Worm (Caenorhabditis elegans) whole organism, L4/young adult: ENCODE measurements around the gene srz-63.

Experiments
- W03F9.2 ChIP-seq: fragments of 150-350 bp; optimal IDR thresholded peaks from 2 replicates; lab custom pipeline; 2014; ENCODE audit warnings: missing biosample characterization, missing genetic modification characterization
- dao-5 ChIP-seq: sonication (generic microtip); optimal IDR thresholded peaks from 2 replicates; lab custom pipeline; 2016; ENCODE audit warnings: missing genotype, missing genetic modification characterization, moderate library complexity, missing compliant biosample characterization
- him-1 ChIP-seq: sonication (generic microtip); optimal IDR thresholded peaks from 2 replicates; lab custom pipeline; 2016; ENCODE audit warnings: missing genotype, missing genetic modification reagents, missing genetic modification characterization, missing compliant biosample characterization

srz-63 gene

DNA sequence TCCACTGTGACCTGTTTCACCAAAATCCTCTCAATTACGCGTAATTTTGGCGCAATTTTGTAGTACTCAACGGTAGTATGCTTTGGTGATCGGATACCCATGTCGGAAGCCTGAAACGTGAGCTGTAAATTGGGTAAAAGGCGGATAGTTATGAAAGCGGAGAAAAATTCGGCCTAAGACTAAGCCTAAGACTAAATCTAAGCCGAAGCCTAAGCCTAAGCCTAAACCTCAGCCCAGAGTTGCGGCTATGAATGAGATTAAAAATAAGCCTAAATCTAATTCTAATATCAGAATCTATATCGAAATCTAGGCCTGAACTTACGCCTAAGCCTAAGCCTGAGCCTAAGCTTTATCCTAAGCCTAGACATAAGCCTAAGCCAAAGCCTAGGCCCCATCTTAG lies 26.2 kb upstream of the srz-63 start, which contains the start of gene lin-42:
Gene lin-42, minus strand, starts transcription at position 101 of the 400 bp plus-strand sequence.
- TF ChIP-seq him-1 (no peak), dao-5 (tag; lab: Kevin White, UChicago) (no peak), W03F9.2 (tag; lab: Kevin White, UChicago) (no peak)

DNA sequence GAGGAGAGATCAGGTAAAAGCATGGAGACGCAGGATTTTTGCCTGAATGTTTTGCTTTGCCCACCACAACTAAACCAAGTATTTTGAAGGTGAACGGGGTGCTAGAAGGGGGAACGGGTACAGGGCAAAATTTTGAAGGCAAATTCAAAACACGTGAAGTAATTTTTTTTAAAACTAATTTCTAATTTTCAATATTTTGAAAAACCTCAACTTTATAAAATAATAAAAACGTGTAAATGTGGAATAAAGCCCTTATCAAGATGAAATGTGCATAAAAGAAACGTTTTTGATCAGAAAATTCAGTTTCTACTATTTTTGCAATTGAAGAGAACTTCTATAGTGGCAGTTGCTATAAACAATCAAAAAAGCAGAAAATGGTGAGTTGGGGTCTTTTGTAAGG lies 22.8 kb upstream of the srz-63 start, which contains the start of gene clec-119:
Gene clec-119, plus strand, starts transcription at position 301 of the 400 bp plus-strand sequence.
- TF ChIP-seq W03F9.2 (tag; lab: Kevin White, UChicago) (no peak), dao-5 (tag; lab: Kevin White, UChicago) (no peak), him-1 (no peak)

DNA sequence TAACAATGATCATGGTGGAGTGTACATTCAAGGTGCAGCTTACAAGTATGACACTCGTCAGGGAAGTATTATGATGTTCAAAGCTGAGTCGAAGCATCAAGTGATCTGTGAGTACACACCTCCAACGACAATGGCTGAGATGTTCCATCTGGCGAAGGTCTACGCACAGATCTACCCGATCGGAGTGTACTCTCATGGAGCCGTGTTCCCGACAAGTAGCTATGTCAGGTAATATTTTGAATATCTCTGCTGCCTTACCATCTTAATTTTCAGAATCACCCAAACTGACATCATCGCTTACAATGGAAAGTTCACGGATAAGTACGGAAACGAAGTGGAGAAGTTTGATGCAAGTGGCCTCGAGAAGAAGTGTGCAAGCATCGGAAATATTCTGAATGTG lies 21.7 kb upstream of the srz-63 start:
- no peak for TF ChIP-seq him-1
- no peak for TF ChIP-seq dao-5 (tag; lab: Kevin White, UChicago)

DNA sequence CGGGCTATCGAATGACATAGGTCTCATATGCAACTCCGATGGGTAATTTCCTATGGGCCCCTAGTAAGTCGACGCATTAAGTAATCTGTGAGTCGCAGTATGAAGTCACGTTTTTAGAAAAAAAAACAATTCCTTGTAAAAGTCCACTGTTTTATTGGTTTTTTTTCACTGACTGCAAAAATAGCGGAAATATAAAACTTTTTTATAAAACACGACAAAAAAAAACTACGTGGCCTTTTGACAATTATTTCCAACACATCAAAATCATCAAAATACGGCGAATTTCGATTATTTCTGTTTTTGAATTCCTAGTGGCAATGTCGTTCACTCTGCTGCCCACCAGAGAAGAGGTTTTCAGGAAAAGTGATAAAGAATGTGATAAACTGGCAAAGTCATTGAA lies 19.8 kb upstream of the srz-63 start, which contains the start of gene clpr-2:
Gene clpr-2, plus strand, starts transcription at position 301 of the 400 bp plus-strand sequence.
- TF ChIP-seq W03F9.2 (tag; lab: Kevin White, UChicago) (no peak), him-1 (no peak), dao-5 (tag; lab: Kevin White, UChicago) (no peak)

DNA sequence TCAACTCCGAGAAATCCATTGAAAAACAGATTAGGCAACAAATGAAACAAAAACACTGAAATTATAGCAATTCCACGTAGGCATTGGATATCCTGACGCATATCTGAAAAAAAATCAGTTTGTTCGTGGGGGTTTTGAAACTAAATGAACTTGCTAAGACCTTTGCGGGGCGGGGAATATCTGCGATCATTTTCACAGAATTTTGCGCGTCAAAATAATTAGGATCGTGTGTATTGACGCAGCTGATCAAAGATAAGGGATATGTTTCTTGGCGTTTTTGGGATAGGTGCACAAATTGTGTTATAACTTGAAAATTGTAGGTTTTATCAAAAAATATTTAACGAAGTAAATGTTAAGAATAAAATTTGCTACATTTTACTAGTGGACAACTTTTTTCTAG lies 11.7 kb upstream of the srz-63 start, which contains the start of gene oac-30:
Gene oac-30, minus strand, starts transcription at position 101 of the 400 bp plus-strand sequence.
- TF ChIP-seq W03F9.2 (tag; lab: Kevin White, UChicago) (no peak), him-1 (no peak), dao-5 (tag; lab: Kevin White, UChicago) (no peak)

DNA sequence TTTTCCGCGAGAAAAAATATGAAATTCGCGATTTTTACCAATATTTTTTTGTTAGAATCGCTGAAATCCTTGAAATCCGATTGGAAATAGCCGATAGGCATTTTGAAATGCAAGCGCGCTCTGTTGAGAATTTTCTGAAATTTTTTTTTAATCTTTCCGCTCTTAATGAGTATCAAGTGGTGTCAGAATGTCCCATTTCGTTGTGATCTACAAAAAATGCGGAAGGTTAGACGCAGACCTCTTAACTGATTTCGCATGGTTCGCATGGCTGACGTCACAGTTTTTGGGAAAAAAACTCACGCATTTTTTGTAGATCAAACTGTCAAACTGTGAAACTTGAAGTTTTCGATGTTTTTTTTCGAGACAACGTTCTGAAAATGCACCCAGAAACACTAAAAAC lies 6.6 kb upstream of the srz-63 start, which contains the start of gene srw-66:
Gene srw-66, minus strand, starts transcription at position 101 of the 400 bp plus-strand sequence.
- TF ChIP-seq dao-5 (tag; lab: Kevin White, UChicago) (no peak), him-1 (no peak), W03F9.2 (tag; lab: Kevin White, UChicago) (no peak)

DNA sequence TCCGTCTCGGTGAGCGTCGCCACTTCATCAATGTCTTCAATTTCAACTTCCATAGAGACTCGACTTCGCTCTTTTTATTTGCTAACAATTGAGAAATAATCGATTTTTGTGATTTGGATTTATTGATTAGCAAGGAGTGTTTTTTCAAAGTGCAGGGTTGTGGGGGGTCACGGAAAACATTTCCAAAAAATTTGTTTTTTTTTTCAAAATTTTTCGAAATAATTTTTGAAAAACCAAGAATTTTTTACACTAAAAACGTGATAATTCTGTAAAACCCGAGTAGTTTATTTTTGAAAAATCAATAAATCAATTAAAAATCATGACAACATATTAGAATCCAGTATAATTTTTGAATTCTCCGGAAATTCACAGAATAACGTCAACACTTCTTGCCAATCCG lies 3.0 kb upstream of the srz-63 start, which contains the start of gene Y57G7A.5:
Gene Y57G7A.5, minus strand, starts transcription at position 101 of the 400 bp plus-strand sequence.
- TF ChIP-seq W03F9.2 (tag; lab: Kevin White, UChicago): no peak
- TF ChIP-seq dao-5 (tag; lab: Kevin White, UChicago): no peak
- TF ChIP-seq him-1: no peak

DNA sequence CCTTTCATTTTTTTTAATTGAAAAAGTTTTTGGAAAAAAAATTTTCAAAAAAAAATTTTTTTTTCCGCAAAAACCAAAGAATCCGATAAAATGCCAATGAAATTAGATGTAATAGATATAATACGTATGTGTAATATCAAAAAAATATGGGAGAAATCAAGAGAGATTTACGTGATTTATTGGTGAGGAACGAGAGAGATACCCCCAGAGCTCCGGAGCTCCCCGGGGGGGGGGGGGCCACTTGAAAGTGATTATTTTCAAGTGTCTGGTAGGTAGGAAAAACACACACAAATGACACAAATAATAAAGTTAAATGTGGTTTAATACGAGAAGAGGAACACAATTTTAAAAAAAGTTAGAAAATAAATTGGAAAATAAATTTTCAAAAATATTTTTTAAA lies 1.7 kb upstream of the srz-63 start, which contains the start of gene Y57G7A.11:
Gene Y57G7A.11, minus strand, starts transcription at position 101 of the 400 bp plus-strand sequence.
- TF ChIP-seq dao-5 (tag; lab: Kevin White, UChicago) (no peak), him-1 (no peak), W03F9.2 (tag; lab: Kevin White, UChicago) (no peak)

DNA sequence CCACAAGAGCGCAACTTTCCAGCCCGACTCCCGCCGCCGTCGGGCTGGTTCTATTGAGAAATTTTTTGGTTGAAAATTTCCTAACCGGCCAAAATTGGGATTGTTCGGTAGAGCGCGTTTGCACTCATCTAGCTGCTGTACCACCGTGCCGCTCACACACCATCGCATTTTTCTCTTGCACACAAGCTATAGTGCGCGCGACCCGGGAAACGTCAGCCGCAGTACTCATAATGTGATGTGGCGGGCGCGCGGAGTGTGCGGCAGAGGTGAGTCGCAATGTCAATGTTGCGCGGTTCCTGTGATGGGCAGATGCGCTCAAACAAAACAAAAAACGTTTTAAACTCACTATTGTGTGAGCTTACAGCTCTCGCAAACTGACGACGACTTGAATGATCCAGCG lies 6.5 kb downstream of the srz-63 start:
- TF ChIP-seq dao-5 (tag; lab: Kevin White, UChicago): no peak
- no peak for TF ChIP-seq W03F9.2 (tag; lab: Kevin White, UChicago)
- no peak for TF ChIP-seq him-1

DNA sequence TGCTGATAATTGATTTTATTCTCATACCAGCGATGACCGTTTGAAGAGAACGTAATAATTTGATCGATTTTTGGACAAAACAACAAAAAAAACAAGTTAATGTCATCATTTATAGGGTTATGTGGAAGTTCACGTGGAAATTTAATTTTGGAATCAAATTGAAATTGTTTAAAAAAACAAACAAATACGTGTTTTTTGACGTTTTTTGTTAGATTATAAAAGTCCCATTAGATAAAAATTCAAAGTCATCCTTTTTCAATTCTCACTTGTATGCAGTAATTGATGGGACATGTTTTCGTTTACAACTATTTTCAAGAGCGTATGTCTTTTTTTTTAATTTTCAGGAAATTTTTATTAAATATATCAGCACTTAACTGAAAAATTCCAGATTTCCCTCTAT lies 7.1 kb downstream of the srz-63 start, which contains the start of the genes Y57G7A.6 and Y57G7A.3:
Gene Y57G7A.6, minus strand, starts transcription at position 101 of the 400 bp plus-strand sequence.
Gene Y57G7A.3, plus strand, starts transcription at position 269 of the 400 bp plus-strand sequence.
- TF ChIP-seq him-1 (no peak), W03F9.2 (tag; lab: Kevin White, UChicago) (no peak), dao-5 (tag; lab: Kevin White, UChicago) (no peak)

DNA sequence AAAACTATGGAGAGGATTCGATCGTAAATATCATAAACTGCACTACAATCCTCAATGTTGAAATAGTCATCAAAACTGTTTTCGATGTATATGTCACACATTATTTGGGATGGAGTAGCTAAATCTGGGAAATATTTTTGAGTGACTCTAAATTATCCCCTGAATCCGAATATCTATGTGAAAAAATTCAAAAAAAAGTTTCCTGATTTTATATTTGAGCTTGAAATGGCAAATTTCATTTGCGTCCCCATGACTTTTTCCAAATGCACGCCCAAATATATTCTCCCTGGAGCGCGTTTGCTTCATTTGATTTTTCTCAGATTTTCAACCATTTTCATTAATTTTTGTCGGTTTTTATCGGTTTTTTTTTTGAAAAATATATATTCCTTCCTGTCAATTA lies 14.7 kb downstream of the srz-63 start, which contains the start of gene srz-64:
Gene srz-64, minus strand, starts transcription at position 101 of the 400 bp plus-strand sequence.
- no peak for TF ChIP-seq dao-5 (tag; lab: Kevin White, UChicago)
- TF ChIP-seq him-1: no peak
- TF ChIP-seq W03F9.2 (tag; lab: Kevin White, UChicago): no peak

DNA sequence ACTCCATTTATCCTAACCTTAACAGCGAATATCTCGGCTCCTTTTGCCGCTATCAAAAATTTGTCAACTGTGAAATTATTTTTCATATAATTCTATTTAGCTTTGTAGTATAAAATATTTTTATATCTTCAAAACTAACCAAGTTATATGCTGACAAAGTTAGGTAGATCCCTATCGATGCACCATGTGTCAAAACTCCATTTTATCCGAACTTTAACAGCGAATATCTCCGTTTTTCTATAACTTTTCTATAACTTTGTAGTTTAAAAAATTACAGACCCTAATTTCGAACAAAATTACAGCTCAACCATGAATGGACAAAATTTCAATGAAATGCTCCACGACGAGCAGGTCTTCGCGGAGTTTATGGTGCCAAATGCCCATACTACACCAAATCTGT lies 17.3 kb downstream of the srz-63 start, which contains the start of gene Y57G7A.2:
Gene Y57G7A.2, plus strand, starts transcription at position 301 of the 400 bp plus-strand sequence.
- TF ChIP-seq dao-5 (tag; lab: Kevin White, UChicago) (no peak), him-1 (no peak), W03F9.2 (tag; lab: Kevin White, UChicago) (no peak)

DNA sequence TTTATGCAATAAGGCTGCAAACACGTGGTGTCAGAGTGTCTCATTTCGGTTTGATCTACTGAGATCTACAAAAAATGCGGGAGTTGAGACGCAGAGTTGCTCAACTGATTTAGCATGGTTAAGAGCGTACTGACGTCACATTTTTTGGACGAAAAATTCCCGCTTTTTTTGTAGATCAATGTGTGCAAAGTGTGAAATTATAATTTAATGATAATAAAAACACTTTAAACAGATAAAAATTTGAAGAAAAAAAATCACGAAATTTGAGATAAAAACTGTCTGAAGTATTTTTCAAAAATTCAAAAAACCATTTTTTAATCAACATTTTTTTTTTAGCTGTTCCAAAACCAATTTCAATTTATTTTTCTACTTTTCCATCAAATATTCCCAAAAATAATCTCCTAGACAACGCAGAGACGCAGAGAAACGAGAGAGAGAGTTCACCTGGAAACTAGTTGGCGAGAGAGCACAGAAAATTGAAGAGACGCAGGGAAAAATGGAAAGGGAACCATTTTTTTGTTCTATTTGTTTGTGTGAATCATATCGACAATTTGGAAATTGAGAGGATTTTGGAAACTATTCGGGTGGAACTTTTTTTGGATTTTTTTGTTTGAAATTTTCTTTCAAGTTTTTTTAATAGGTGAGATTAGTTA lies 18.7 kb downstream of the srz-63 start:
- TF ChIP-seq W03F9.2 (tag; lab: Kevin White, UChicago): no peak
- TF ChIP-seq him-1: no peak
- no peak for TF ChIP-seq dao-5 (tag; lab: Kevin White, UChicago)

DNA sequence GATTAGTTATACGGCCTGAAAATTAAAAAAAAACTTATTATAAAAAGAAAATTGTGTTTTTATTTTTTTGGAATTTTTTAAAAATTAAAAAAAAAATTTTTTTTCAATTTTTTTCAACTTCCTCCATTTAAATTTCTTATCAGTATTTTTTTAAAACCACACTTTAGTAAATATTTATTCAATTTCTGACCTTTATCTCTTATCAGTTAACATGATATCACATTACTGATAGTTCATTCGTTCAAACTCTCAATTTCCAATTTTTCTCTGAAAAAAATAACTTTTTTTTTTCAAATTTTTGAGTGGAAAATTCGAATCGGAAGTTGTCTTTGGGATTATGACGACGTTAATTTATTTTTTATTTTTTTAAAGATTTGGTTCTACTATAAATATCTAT lies 19.2 kb downstream of the srz-63 start:
- TF ChIP-seq W03F9.2 (tag; lab: Kevin White, UChicago) (no peak), dao-5 (tag; lab: Kevin White, UChicago) (no peak)
